Fruit fly (Drosophila melanogaster) whole organism: Measurements from ENCODE around the gene CG4281.

Source experiments
- Dll ChIP-seq: fragments of >200 bp; optimal IDR thresholded peaks from 2 replicates; lab custom pipeline; 2017
- EcR ChIP-seq, 2 experiments: fragments of >200 bp; optimal IDR thresholded peaks; 2 replicates each; lab custom pipeline; 2017; ENCODE audit warnings: missing biosample characterization in 2 of 2, missing genetic modification characterization in 2 of 2, missing genetic modification reagents in 2 of 2

DNA sequence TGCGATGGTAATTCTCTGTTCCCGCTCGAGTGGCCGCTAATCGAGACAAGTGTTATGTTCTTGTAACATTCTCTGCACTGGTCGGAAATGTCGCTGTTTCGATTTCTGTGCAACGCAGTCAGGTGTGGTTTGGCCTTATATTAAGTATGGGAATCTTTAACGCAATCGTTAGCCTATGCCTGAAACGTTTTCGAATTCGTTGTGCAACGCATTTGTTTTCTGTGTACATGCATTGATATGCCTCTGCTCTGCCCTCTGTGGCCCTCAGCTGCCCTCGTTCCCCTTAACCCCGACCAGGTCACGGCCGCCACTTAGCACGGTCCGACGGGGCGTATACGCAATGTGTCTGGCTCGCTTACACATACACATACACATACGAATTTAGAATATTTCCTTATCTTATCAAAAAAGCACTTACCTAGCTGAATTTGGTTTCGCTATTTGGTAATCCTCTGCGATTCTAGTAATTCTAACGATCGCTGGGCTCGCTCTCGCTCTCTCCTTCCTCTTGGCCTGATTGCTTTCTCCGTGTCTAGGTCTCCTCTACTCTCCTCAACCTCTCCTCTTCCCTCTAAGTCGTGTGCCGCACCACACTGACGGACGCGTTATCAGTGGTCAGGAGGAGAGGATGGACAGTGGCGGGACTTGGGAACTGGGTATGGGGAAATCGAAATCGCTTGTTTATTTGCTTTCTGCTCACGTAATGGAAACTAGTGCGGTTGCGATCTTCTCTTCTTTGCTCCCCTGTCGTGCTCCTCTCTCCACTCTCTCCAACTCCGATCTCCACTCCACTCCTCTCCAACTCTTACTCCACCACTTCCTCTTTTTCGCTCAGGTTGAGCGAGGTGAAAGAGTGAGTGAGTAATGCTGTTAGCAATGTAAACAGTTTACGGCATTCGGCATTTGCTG, 15.9 kb downstream of the CG4281 start:
- TF ChIP-seq EcR (GFP tag; optimal IDR thresholded peaks at IDR 0.05; lab: Kevin White, UChicago) (no peak), Dll (lab: Kevin White, UChicago) (no peak)
